Fruit fly (Drosophila melanogaster) whole organism, embryonic: ENCODE measurements around the gene Lim3.

ENCODE experiments used
- Asciz ChIP-seq: fragments of 200-800 bp; sonication (Bioruptor generic); optimal IDR thresholded peaks from 2 replicates; lab custom pipeline; 2017; ENCODE audit warnings: missing biosample characterization, mild to moderate bottlenecking, missing genetic modification characterization, missing genetic modification reagents
- Atf-2 ChIP-seq: fragments of 200-800 bp; sonication (Bioruptor generic); optimal IDR thresholded peaks from 2 replicates; lab custom pipeline; 2016; ENCODE audit warnings: missing biosample characterization, missing genetic modification characterization
- CG10267 ChIP-seq: fragments of 200-800 bp; sonication (Bioruptor generic); optimal IDR thresholded peaks from 2 replicates; lab custom pipeline; 2018; ENCODE audit warnings: missing biosample characterization, mild to moderate bottlenecking, missing genetic modification characterization, moderate library complexity
- CG12219 ChIP-seq: fragments of 200-800 bp; sonication (Bioruptor generic); optimal IDR thresholded peaks from 3 replicates; lab custom pipeline; 2018; ENCODE audit warnings: missing biosample characterization, mild to moderate bottlenecking, missing genetic modification characterization
- CG14441 ChIP-seq: fragments of 200-800 bp; sonication (Bioruptor generic); IDR thresholded peaks from 2 replicates; pipeline ENCODE4 v1.3.6; 2022; ENCODE audit warnings: missing biosample characterization, missing genetic modification characterization
- CG18764 ChIP-seq: fragments of 200-800 bp; sonication (Bioruptor generic); optimal IDR thresholded peaks from 3 replicates; lab custom pipeline; 2016; ENCODE audit warnings: missing biosample characterization, missing genetic modification characterization
- CG2202 ChIP-seq: fragments of 200-800 bp; sonication (Bioruptor generic); optimal IDR thresholded peaks from 2 replicates; lab custom pipeline; 2018; ENCODE audit warnings: missing biosample characterization, mild to moderate bottlenecking, missing genetic modification characterization
- CG34376 ChIP-seq: fragments of 200-800 bp; sonication (Bioruptor generic); optimal IDR thresholded peaks from 2 replicates; lab custom pipeline; 2018; ENCODE audit warnings: missing biosample characterization, mild to moderate bottlenecking, missing genetic modification characterization
- CG3847 ChIP-seq: fragments of 200-800 bp; sonication (Bioruptor generic); IDR thresholded peaks from 2 replicates; pipeline ENCODE4 v1.3.6; 2022; ENCODE audit warnings: missing biosample characterization, missing genetic modification characterization
- CG6791 ChIP-seq: fragments of 200-800 bp; sonication (Bioruptor generic); IDR thresholded peaks from 3 replicates; pipeline ENCODE4 v1.3.6; 2022; ENCODE audit warnings: missing biosample characterization, missing genetic modification characterization; ENCODE audit not compliant: partially characterized antibody
- CG8765 ChIP-seq: fragments of 200-800 bp; sonication (Bioruptor generic); IDR thresholded peaks from 2 replicates; pipeline ENCODE4 v1.3.6; 2022; ENCODE audit warnings: missing biosample characterization, missing genetic modification characterization
- CG9797 ChIP-seq: fragments of 200-800 bp; sonication (Bioruptor generic); optimal IDR thresholded peaks from 3 replicates; lab custom pipeline; 2018; ENCODE audit warnings: missing biosample characterization, mild to moderate bottlenecking, missing genetic modification characterization
- CHES-1-like ChIP-seq: fragments of 200-800 bp; sonication (Bioruptor generic); optimal IDR thresholded peaks from 2 replicates; lab custom pipeline; 2016; ENCODE audit warnings: missing biosample characterization, missing genetic modification characterization
- D19A ChIP-seq: fragments of 200-800 bp; optimal IDR thresholded peaks from 3 replicates; lab custom pipeline; 2019; ENCODE audit warnings: missing biosample characterization, mild to moderate bottlenecking, missing genetic modification characterization, moderate library complexity
- Dip3 ChIP-seq: fragments of 200-800 bp; sonication (Bioruptor generic); optimal IDR thresholded peaks from 3 replicates; lab custom pipeline; 2016; ENCODE audit warnings: missing biosample characterization, missing genetic modification characterization
- Eip74EF ChIP-seq, 2 experiments: fragments of 200-800 bp in 1 of 2; fragments of >200 bp in 1 of 2; sonication (Bioruptor generic) in 1 of 2; optimal IDR thresholded peaks; 2 replicates each; lab custom pipeline; 2017 to 2019; ENCODE audit warnings: missing biosample characterization in 2 of 2, missing genetic modification characterization in 2 of 2, mild to moderate bottlenecking in 1 of 2, moderate library complexity in 1 of 2
- Fer3 ChIP-seq: fragments of 200-800 bp; sonication (Bioruptor generic); optimal IDR thresholded peaks from 2 replicates; lab custom pipeline; 2018; ENCODE audit warnings: missing biosample characterization, mild to moderate bottlenecking, missing genetic modification characterization, moderate library complexity
- Hr3 ChIP-seq: fragments of 200-800 bp; sonication (Bioruptor generic); optimal IDR thresholded peaks from 3 replicates; lab custom pipeline; 2016; ENCODE audit warnings: missing biosample characterization, missing genetic modification characterization
- Med ChIP-seq: fragments of 200-800 bp; sonication (Bioruptor generic); peaks from one replicate; lab custom pipeline; 2016; ENCODE audit warnings: missing biosample characterization, missing genetic modification characterization, mild to moderate bottlenecking, inconsistent platforms, moderate library complexity
- NC2β ChIP-seq: fragments of 200-800 bp; sonication (Bioruptor generic); optimal IDR thresholded peaks from 2 replicates; lab custom pipeline; 2016; ENCODE audit warnings: missing biosample characterization, missing genetic modification characterization
- Nf-YA ChIP-seq: fragments of 200-800 bp; sonication (Bioruptor generic); IDR thresholded peaks from 2 replicates; pipeline ENCODE4 v1.3.6; 2022; ENCODE audit warnings: missing biosample characterization, missing genetic modification characterization
- Pdp1 ChIP-seq, 2 experiments: fragments of 200-800 bp; sonication (Bioruptor generic); optimal IDR thresholded peaks; 3 replicates each; lab custom pipeline; 2016; ENCODE audit warnings: missing biosample characterization in 2 of 2, missing genetic modification characterization in 2 of 2, mild to moderate bottlenecking in 1 of 2, moderate library complexity in 1 of 2
- Sry-β ChIP-seq: fragments of 200-800 bp; sonication (Bioruptor generic); optimal IDR thresholded peaks from 2 replicates; lab custom pipeline; 2018; ENCODE audit warnings: missing biosample characterization, mild to moderate bottlenecking, missing genetic modification characterization, moderate library complexity
- Sry-δ ChIP-seq: fragments of 200-800 bp; sonication (Bioruptor generic); optimal IDR thresholded peaks from 2 replicates; lab custom pipeline; 2016; ENCODE audit warnings: missing biosample characterization, missing genetic modification characterization
- Trl ChIP-seq, 3 experiments: fragments of >200 bp in 2 of 3; fragments of 200-800 bp in 1 of 3; sonication (Bioruptor generic) in 1 of 3; optimal IDR thresholded peaks; 2 replicates in 1 of 3; 3 replicates in 2 of 3; lab custom pipeline; 2016 to 2017; ENCODE audit warnings: missing biosample characterization in 1 of 3, missing genetic modification characterization in 1 of 3
- abd-A ChIP-seq: fragments of 200-800 bp; sonication (Bioruptor generic); optimal IDR thresholded peaks from 3 replicates; lab custom pipeline; 2019; ENCODE audit warnings: missing biosample characterization, mild to moderate bottlenecking, missing genetic modification characterization, moderate library complexity
- ap ChIP-seq: fragments of 200-800 bp; sonication (Bioruptor generic); IDR thresholded peaks from 2 replicates; pipeline ENCODE4 v1.3.6; 2022; ENCODE audit warnings: missing biosample characterization, missing genetic modification characterization
- az2 ChIP-seq: fragments of 200-800 bp; sonication (Bioruptor generic); optimal IDR thresholded peaks from 3 replicates; lab custom pipeline; 2016; ENCODE audit warnings: missing biosample characterization, missing genetic modification characterization
- bcd ChIP-seq: fragments of 200-800 bp; sonication (Bioruptor generic); optimal IDR thresholded peaks from 2 replicates; lab custom pipeline; 2017; ENCODE audit warnings: missing biosample characterization, mild to moderate bottlenecking, missing genetic modification characterization
- cg ChIP-seq: fragments of 200-800 bp; sonication (Bioruptor generic); optimal IDR thresholded peaks from 3 replicates; lab custom pipeline; 2019; ENCODE audit warnings: missing biosample characterization, mild to moderate bottlenecking, missing genetic modification characterization, moderate library complexity
- chinmo ChIP-seq: fragments of 200-800 bp; sonication (Bioruptor generic); IDR thresholded peaks from 4 replicates; pipeline ENCODE4 v1.3.6; 2022; ENCODE audit warnings: missing biosample characterization, missing genetic modification characterization; ENCODE audit not compliant: partially characterized antibody
- disco-r ChIP-seq: fragments of 200-800 bp; sonication (Bioruptor generic); optimal IDR thresholded peaks from 2 replicates; lab custom pipeline; 2016; ENCODE audit warnings: missing biosample characterization, missing genetic modification characterization
- dmrt11E ChIP-seq: fragments of 200-800 bp; sonication (Bioruptor generic); optimal IDR thresholded peaks from 3 replicates; lab custom pipeline; 2018; ENCODE audit warnings: missing biosample characterization, mild to moderate bottlenecking, missing genetic modification characterization, moderate library complexity
- dmrt99B ChIP-seq: fragments of 200-800 bp; sonication (Bioruptor generic); optimal IDR thresholded peaks from 2 replicates; lab custom pipeline; 2018; ENCODE audit warnings: missing biosample characterization, mild to moderate bottlenecking, missing genetic modification characterization, moderate library complexity
- ewg ChIP-seq: fragments of 200-800 bp; sonication (Bioruptor generic); optimal IDR thresholded peaks from 3 replicates; lab custom pipeline; 2017; ENCODE audit warnings: mild to moderate bottlenecking, missing biosample characterization, missing genetic modification reagents, missing genetic modification characterization
- fd102C ChIP-seq: fragments of 200-800 bp; sonication (Bioruptor generic); optimal IDR thresholded peaks from 2 replicates; lab custom pipeline; 2018; ENCODE audit warnings: missing biosample characterization, mild to moderate bottlenecking, missing genetic modification characterization, moderate library complexity
- fu2 ChIP-seq: fragments of 200-800 bp; sonication (Bioruptor generic); optimal IDR thresholded peaks from 2 replicates; lab custom pipeline; 2016; ENCODE audit warnings: missing biosample characterization, missing genetic modification characterization
- jumu ChIP-seq: fragments of 200-800 bp; sonication (Bioruptor generic); optimal IDR thresholded peaks from 3 replicates; lab custom pipeline; 2016; ENCODE audit warnings: missing biosample characterization, missing genetic modification characterization
- lbe ChIP-seq: fragments of 200-800 bp; sonication (Bioruptor generic); optimal IDR thresholded peaks from 2 replicates; lab custom pipeline; 2016; ENCODE audit warnings: missing biosample characterization, mild to moderate bottlenecking, missing genetic modification characterization
- luna ChIP-seq: fragments of 200-800 bp; sonication (Bioruptor generic); optimal IDR thresholded peaks from 2 replicates; lab custom pipeline; 2016; ENCODE audit warnings: missing biosample characterization, missing genetic modification characterization
- mirr ChIP-seq: fragments of 200-800 bp; sonication (Bioruptor generic); optimal IDR thresholded peaks from 3 replicates; lab custom pipeline; 2018; ENCODE audit warnings: missing biosample characterization, mild to moderate bottlenecking, missing genetic modification characterization
- p53 ChIP-seq: fragments of 200-800 bp; sonication (Bioruptor generic); optimal IDR thresholded peaks from 2 replicates; lab custom pipeline; 2016; ENCODE audit warnings: missing biosample characterization, missing genetic modification characterization
- rib ChIP-seq: fragments of 200-800 bp; sonication (Bioruptor generic); IDR thresholded peaks from 2 replicates; pipeline ENCODE4 v1.3.6; 2022; ENCODE audit warnings: missing biosample characterization, missing genetic modification characterization
- ro ChIP-seq: fragments of 200-800 bp; sonication (Bioruptor generic); IDR thresholded peaks from 2 replicates; pipeline ENCODE4 v1.3.6; 2022; ENCODE audit warnings: missing biosample characterization, missing genetic modification characterization
- sr ChIP-seq: fragments of 200-800 bp; sonication (Bioruptor generic); IDR thresholded peaks from 3 replicates; pipeline ENCODE4 v1.3.6; 2022; ENCODE audit warnings: missing biosample characterization, missing genetic modification characterization
- tap ChIP-seq: fragments of 200-800 bp; optimal IDR thresholded peaks from 3 replicates; lab custom pipeline; 2019; ENCODE audit warnings: missing biosample characterization, mild to moderate bottlenecking, missing genetic modification characterization, moderate library complexity
- vvl ChIP-seq: fragments of 200-800 bp; sonication (Bioruptor generic); IDR thresholded peaks from 2 replicates; pipeline ENCODE4 v1.3.6; 2022; ENCODE audit warnings: missing biosample characterization, missing genetic modification characterization
- wek ChIP-seq: fragments of 200-800 bp; sonication (Bioruptor generic); optimal IDR thresholded peaks from 3 replicates; lab custom pipeline; 2018; ENCODE audit warnings: missing biosample characterization, mild to moderate bottlenecking, missing genetic modification characterization, moderate library complexity

Lim3 gene

dm6 chr2L:19141435-19142126 lies 33.4 kb upstream of the Lim3 start (continued):
- no peak for TF ChIP-seq CG8765 (GFP tag; lab: Robert Waterston, UW)
- TF ChIP-seq mirr: no peak
- TF ChIP-seq cg (GFP tag; lab: Kevin White, UChicago): no peak
- peak; percentile 34 for TF ChIP-seq disco-r
- peak; percentile 72 for TF ChIP-seq dmrt99B (tag; lab: Kevin White, UChicago)
- peak; percentile 31 for TF ChIP-seq wek (GFP tag; lab: Kevin White, UChicago)
- TF ChIP-seq tap: peak; percentile 55
- TF ChIP-seq CG34376 (GFP tag; lab: Kevin White, UChicago): peak; percentile 26
- TF ChIP-seq fd102C (GFP tag; lab: Kevin White, UChicago): no peak
- peak; percentile 7; the same call in 1 of the 2 replicates for TF ChIP-seq vvl
- TF ChIP-seq Atf-2 (GFP tag; lab: Kevin White, UChicago): peak; percentile 70
- TF ChIP-seq jumu (GFP tag; lab: Kevin White, UChicago): peak; percentile 44
- TF ChIP-seq CG18764: peak; percentile 51
- TF ChIP-seq CG3847: peak; percentile 56
- peak; percentile 57 for TF ChIP-seq luna (GFP tag; lab: Kevin White, UChicago)
- peak; percentile 69 for TF ChIP-seq az2 (GFP tag; lab: Kevin White, UChicago)
- TF ChIP-seq CG14441 (GFP tag; lab: Robert Waterston, UW): peak; percentile 35; the same call in 1 of the 2 replicates
- TF ChIP-seq dmrt11E (tag; lab: Kevin White, UChicago): peak; percentile 79
- peak; percentile 57 for TF ChIP-seq CG12219 (GFP tag; lab: Kevin White, UChicago)
- TF ChIP-seq CHES-1-like (GFP tag; lab: Kevin White, UChicago): peak; percentile 49
- TF ChIP-seq CG9797 (GFP tag; lab: Kevin White, UChicago): no peak
- TF ChIP-seq lbe (GFP tag; lab: Kevin White, UChicago): peak; percentile 34
- peak; percentile 49 for TF ChIP-seq NC2β (GFP tag; lab: Kevin White, UChicago)
- peak; percentile 94 for TF ChIP-seq Med
- TF ChIP-seq Dip3 (GFP tag; lab: Kevin White, UChicago): peak; percentile 73
- TF ChIP-seq p53 (GFP tag; lab: Kevin White, UChicago): peak; percentile 17
- TF ChIP-seq chinmo (GFP tag; lab: Robert Waterston, UW): peak; percentile 73; the same call in 2 of the 4 replicates
- peak; percentile 54 for TF ChIP-seq Hr3 (GFP tag; lab: Kevin White, UChicago)
- no peak for TF ChIP-seq Nf-YA (GFP tag; lab: Robert Waterston, UW)
- TF ChIP-seq CG2202 (tag; lab: Kevin White, UChicago): peak; percentile 73
- TF ChIP-seq Fer3 (tag; lab: Kevin White, UChicago): peak; percentile 65
- no peak for TF ChIP-seq Trl (optimal IDR thresholded peaks at IDR 0.05; lab: Kevin White, UChicago)
- TF ChIP-seq Trl (GFP tag; optimal IDR thresholded peaks at IDR 0.05; lab: Kevin White, UChicago): peak; percentile 81
- peak in 1 of 2 experiments; percentile 60 for TF ChIP-seq Eip74EF (GFP tag; optimal IDR thresholded peaks at IDR 0.05; lab: Kevin White, UChicago)
- no peak for TF ChIP-seq sr (GFP tag; lab: Robert Waterston, UW)
- peak; percentile 44 for TF ChIP-seq fu2
- TF ChIP-seq Asciz (GFP tag; lab: Kevin White, UChicago): peak; percentile 65
- TF ChIP-seq rib (GFP tag; lab: Robert Waterston, UW): peak; percentile 30; the same call in 1 of the 2 replicates
- peak; percentile 79 for TF ChIP-seq bcd (GFP tag; lab: Kevin White, UChicago)
- TF ChIP-seq D19A: peak; percentile 70
- TF ChIP-seq ro: no peak
- TF ChIP-seq CG10267 (tag; lab: Kevin White, UChicago): peak; percentile 68
- TF ChIP-seq Sry-δ (GFP tag; lab: Kevin White, UChicago): peak; percentile 19
- peak; percentile 54 for TF ChIP-seq abd-A
- no peak for TF ChIP-seq ap
- peak; percentile 64 to 80 for TF ChIP-seq Pdp1 (GFP tag; optimal IDR thresholded peaks at IDR 0.05; lab: Kevin White, UChicago)
- TF ChIP-seq CG6791 (GFP tag; lab: Robert Waterston, UW): no peak
- TF ChIP-seq Sry-β (GFP tag; lab: Kevin White, UChicago): peak; percentile 27
- peak; percentile 51 for TF ChIP-seq ewg
